Fruit fly (Drosophila melanogaster) S2 (cell line): ENCODE results near the gene Trxr1.

Source experiments
- CG8478 ChIP-seq: fragments of >200 bp; optimal IDR thresholded peaks from 2 replicates; lab custom pipeline; 2018
- CTCF ChIP-seq, 2 experiments: fragments of >200 bp; optimal IDR thresholded peaks; 2 replicates each; lab custom pipeline; 2018

DNA sequence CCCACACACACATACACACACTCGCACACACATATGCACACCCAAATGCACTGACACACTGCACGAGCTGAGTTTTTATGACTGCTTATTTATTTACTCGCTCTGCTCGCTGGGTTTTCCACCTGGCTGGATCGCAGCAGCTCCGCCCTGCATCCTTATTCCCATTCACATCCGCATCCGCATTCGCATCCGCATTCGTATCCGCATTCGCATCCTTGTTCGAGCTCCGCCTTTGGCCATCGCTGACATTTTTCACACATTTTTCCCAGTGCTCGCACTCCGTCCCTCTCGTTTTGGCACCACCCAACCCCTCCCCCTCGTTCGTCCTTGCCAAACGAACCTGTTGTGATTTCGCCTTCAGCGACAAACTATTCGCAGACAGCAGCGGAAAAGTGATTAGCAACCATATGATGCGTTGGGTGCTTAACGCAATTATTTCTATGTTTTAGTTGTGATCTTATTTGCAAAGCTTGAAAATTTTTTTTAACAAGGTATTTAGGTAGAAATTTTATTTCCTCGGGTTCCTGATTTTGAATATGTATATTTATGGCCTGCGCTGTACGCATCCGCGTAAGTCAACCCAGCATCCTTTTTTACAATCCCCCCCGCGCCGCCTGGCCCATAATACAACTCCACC, 31.1 kb upstream of the Trxr1 start:
- TF ChIP-seq CTCF (optimal IDR thresholded peaks at IDR 0.05; lab: Kevin White, UChicago) (no peak), CG8478 (lab: Kevin White, UChicago) (no peak)
